Worm (Caenorhabditis elegans) whole organism, L2 larva: Measurements from ENCODE around the gene T28H10.2.

Experiments
- C34F6.9 ChIP-seq: fragments of 150-350 bp; optimal IDR thresholded peaks from 2 replicates; lab custom pipeline; 2014; ENCODE audit warnings: missing biosample characterization, missing genetic modification characterization
- F13H6.1 ChIP-seq: sonication (generic microtip); optimal IDR thresholded peaks from 2 replicates; lab custom pipeline; 2016; ENCODE audit warnings: missing genetic modification characterization, missing compliant biosample characterization
- R02D3.7 ChIP-seq: fragments of 150-350 bp; optimal IDR thresholded peaks from 2 replicates; lab custom pipeline; 2014; ENCODE audit warnings: missing biosample characterization, missing genetic modification characterization
- Y55F3AM.14 ChIP-seq: fragments of 200-800 bp; sonication (Bioruptor generic); optimal IDR thresholded peaks from 2 replicates; lab custom pipeline; 2018; ENCODE audit warnings: mild to moderate bottlenecking, missing genetic modification characterization, missing compliant biosample characterization
- ZK546.5 ChIP-seq: sonication (generic microtip); optimal IDR thresholded peaks from 2 replicates; lab custom pipeline; 2017; ENCODE audit warnings: missing biosample characterization, missing genetic modification characterization
- alr-1 ChIP-seq: fragments of 150-350 bp; optimal IDR thresholded peaks from 2 replicates; lab custom pipeline; 2014; ENCODE audit warnings: missing biosample characterization, missing genetic modification characterization
- aly-2 ChIP-seq: fragments of 150-350 bp; optimal IDR thresholded peaks from 2 replicates; lab custom pipeline; 2014; ENCODE audit warnings: missing biosample characterization, missing genetic modification characterization
- ama-1 ChIP-seq: fragments of 150-350 bp; optimal IDR thresholded peaks from 2 replicates; lab custom pipeline; 2018; ENCODE audit warnings: inconsistent platforms
- blmp-1 ChIP-seq: sonication (generic microtip); optimal IDR thresholded peaks from 2 replicates; lab custom pipeline; 2017; ENCODE audit warnings: missing genetic modification characterization, mild to moderate bottlenecking, missing compliant biosample characterization, antibody characterized with exemption, moderate library complexity; ENCODE audit not compliant: insufficient read depth
- ceh-16 ChIP-seq: fragments of 150-350 bp; optimal IDR thresholded peaks from 2 replicates; lab custom pipeline; 2014; ENCODE audit warnings: missing biosample characterization, missing genetic modification characterization
- ceh-82 ChIP-seq: fragments of 150-350 bp; optimal IDR thresholded peaks from 2 replicates; lab custom pipeline; 2014; ENCODE audit warnings: missing biosample characterization, missing genetic modification characterization
- crh-2 ChIP-seq: sonication (generic microtip); optimal IDR thresholded peaks from 2 replicates; lab custom pipeline; 2017; ENCODE audit warnings: missing biosample characterization, missing genetic modification characterization
- dmd-4 ChIP-seq: sonication (generic microtip); optimal IDR thresholded peaks from 2 replicates; lab custom pipeline; 2017; ENCODE audit warnings: missing biosample characterization, missing genetic modification characterization
- egl-27 ChIP-seq: sonication (generic microtip); optimal IDR thresholded peaks from 3 replicates; lab custom pipeline; 2017; ENCODE audit warnings: missing biosample characterization, missing genetic modification reagents, missing genetic modification characterization
- elt-1 ChIP-seq: fragments of 150-350 bp; optimal IDR thresholded peaks from 2 replicates; lab custom pipeline; 2014; ENCODE audit warnings: missing biosample characterization, missing genetic modification characterization
- elt-3 ChIP-seq: sonication (generic microtip); optimal IDR thresholded peaks from 2 replicates; lab custom pipeline; 2017; ENCODE audit warnings: missing biosample characterization, missing genetic modification characterization
- fos-1 ChIP-seq: fragments of 150-350 bp; optimal IDR thresholded peaks from 2 replicates; lab custom pipeline; 2014; ENCODE audit warnings: missing biosample characterization, missing genetic modification characterization
- gmeb-1 ChIP-seq: fragments of 150-350 bp; optimal IDR thresholded peaks from 2 replicates; lab custom pipeline; 2014; ENCODE audit warnings: missing biosample characterization, missing genetic modification characterization
- lin-11 ChIP-seq: fragments of 150-350 bp; sonication (generic microtip); optimal IDR thresholded peaks from 2 replicates; lab custom pipeline; 2014; ENCODE audit warnings: missing biosample characterization, missing genetic modification characterization, inconsistent platforms, mixed read lengths
- lin-13 ChIP-seq: fragments of 150-350 bp; optimal IDR thresholded peaks from 2 replicates; lab custom pipeline; 2014; ENCODE audit warnings: missing biosample characterization, missing genetic modification reagents, missing genetic modification characterization
- lin-39 ChIP-seq: fragments of 150-350 bp; optimal IDR thresholded peaks from 2 replicates; lab custom pipeline; 2014; ENCODE audit warnings: missing biosample characterization, missing genetic modification reagents, missing genetic modification characterization
- lsy-2 ChIP-seq, 2 experiments: fragments of 150-350 bp in 1 of 2; sonication (generic microtip) in 1 of 2; optimal IDR thresholded peaks; 2 replicates each; lab custom pipeline; 2014 to 2017; ENCODE audit warnings: missing biosample characterization in 2 of 2, missing genetic modification characterization in 2 of 2
- mab-5 ChIP-seq: fragments of 150-350 bp; optimal IDR thresholded peaks from 2 replicates; lab custom pipeline; 2014; ENCODE audit warnings: missing biosample characterization, missing genetic modification characterization
- mbf-1 ChIP-seq: sonication (generic microtip); optimal IDR thresholded peaks from 2 replicates; lab custom pipeline; 2017; ENCODE audit warnings: missing biosample characterization, missing genetic modification characterization
- mdl-1 ChIP-seq, 2 experiments: fragments of 150-350 bp in 1 of 2; sonication (generic microtip) in 1 of 2; optimal IDR thresholded peaks; 2 replicates each; lab custom pipeline; 2017; ENCODE audit warnings: missing biosample characterization in 2 of 2, missing genetic modification characterization in 2 of 2
- nhr-10 ChIP-seq: sonication (generic microtip); optimal IDR thresholded peaks from 2 replicates; lab custom pipeline; 2017; ENCODE audit warnings: missing biosample characterization, missing genetic modification characterization
- nhr-11 ChIP-seq: fragments of 150-350 bp; optimal IDR thresholded peaks from 2 replicates; lab custom pipeline; 2014; ENCODE audit warnings: missing biosample characterization, missing genetic modification characterization
- nhr-12 ChIP-seq: fragments of 150-350 bp; optimal IDR thresholded peaks from 2 replicates; lab custom pipeline; 2014; ENCODE audit warnings: missing biosample characterization, missing genetic modification characterization
- nhr-129 ChIP-seq: fragments of 150-350 bp; optimal IDR thresholded peaks from 2 replicates; lab custom pipeline; 2014; ENCODE audit warnings: missing biosample characterization, missing genetic modification characterization
- nhr-21 ChIP-seq: fragments of 150-350 bp; optimal IDR thresholded peaks from 2 replicates; lab custom pipeline; 2014; ENCODE audit warnings: missing biosample characterization, missing genetic modification characterization
- nhr-237 ChIP-seq: fragments of 150-350 bp; optimal IDR thresholded peaks from 2 replicates; lab custom pipeline; 2014; ENCODE audit warnings: missing biosample characterization, missing genetic modification characterization
- nhr-25 ChIP-seq: fragments of 150-350 bp; sonication (generic microtip); optimal IDR thresholded peaks from 3 replicates; lab custom pipeline; 2014; ENCODE audit warnings: missing biosample characterization, missing genetic modification characterization
- nhr-6 ChIP-seq: fragments of 150-350 bp; optimal IDR thresholded peaks from 2 replicates; lab custom pipeline; 2014; ENCODE audit warnings: missing biosample characterization, missing genetic modification characterization
- nhr-77 ChIP-seq: fragments of 150-350 bp; optimal IDR thresholded peaks from 2 replicates; lab custom pipeline; 2014; ENCODE audit warnings: missing biosample characterization, missing genetic modification characterization
- peb-1 ChIP-seq: fragments of 150-350 bp; optimal IDR thresholded peaks from 2 replicates; lab custom pipeline; 2014; ENCODE audit warnings: missing biosample characterization, missing genetic modification characterization
- sem-4 ChIP-seq: fragments of 150-350 bp; optimal IDR thresholded peaks from 2 replicates; lab custom pipeline; 2014; ENCODE audit warnings: missing biosample characterization, missing genetic modification reagents, missing genetic modification characterization
- skn-1 ChIP-seq: sonication (generic microtip); optimal IDR thresholded peaks from 2 replicates; lab custom pipeline; 2017; ENCODE audit warnings: missing biosample characterization, missing genetic modification characterization
- sma-3 ChIP-seq: sonication (generic microtip); optimal IDR thresholded peaks from 2 replicates; lab custom pipeline; 2016; ENCODE audit warnings: missing genetic modification reagents, missing genetic modification characterization, missing compliant biosample characterization
- sma-9 ChIP-seq, 2 experiments: fragments of 150-350 bp in 1 of 2; sonication (generic microtip) in 1 of 2; optimal IDR thresholded peaks; 2 replicates each; lab custom pipeline; 2014 to 2016; ENCODE audit warnings: missing genetic modification characterization in 2 of 2, mild to moderate bottlenecking in 1 of 2, missing biosample characterization in 1 of 2, missing compliant biosample characterization in 1 of 2, missing genetic modification reagents in 1 of 2, moderate library complexity in 1 of 2
- unc-39 ChIP-seq: fragments of 150-350 bp; optimal IDR thresholded peaks from 2 replicates; lab custom pipeline; 2014; ENCODE audit warnings: missing biosample characterization, missing genetic modification characterization
- unc-62 ChIP-seq: fragments of 150-350 bp; optimal IDR thresholded peaks from 2 replicates; lab custom pipeline; 2014; ENCODE audit warnings: missing biosample characterization, missing genetic modification reagents, missing genetic modification characterization
- zag-1 ChIP-seq: fragments of 150-350 bp; optimal IDR thresholded peaks from 2 replicates; lab custom pipeline; 2014; ENCODE audit warnings: missing biosample characterization, missing genetic modification characterization
- ztf-1 ChIP-seq: fragments of 200-800 bp; sonication (Bioruptor generic); conservative IDR thresholded peaks from 2 replicates; pipeline ENCODE4 v1.3.6; 2022; ENCODE audit warnings: missing genetic modification characterization, missing compliant biosample characterization
- ztf-11 ChIP-seq: sonication (generic microtip); optimal IDR thresholded peaks from 2 replicates; lab custom pipeline; 2017; ENCODE audit warnings: missing biosample characterization, missing genetic modification characterization
- ztf-4 ChIP-seq: fragments of 150-350 bp; optimal IDR thresholded peaks from 2 replicates; lab custom pipeline; 2014; ENCODE audit warnings: missing biosample characterization, missing genetic modification characterization

Gene T28H10.2

ce11 chrV:12497725-12498263, 15.0 kb downstream of the T28H10.2 start, which contains the start of the genes W04D2.4 and rbm-25 (continued):
- TF ChIP-seq blmp-1 (no peak), ceh-16 (no peak), ztf-1 (no peak), nhr-10 (tag; lab: Kevin White, UChicago) (no peak), sma-9 (GFP tag; optimal IDR thresholded peaks at IDR 0.05; lab: Kevin White, UChicago) (peak; percentile 87), sma-9 (tag; optimal IDR thresholded peaks at IDR 0.05; lab: Kevin White, UChicago) (no peak), ZK546.5 (tag; lab: Kevin White, UChicago) (no peak), ztf-4 (tag; lab: Kevin White, UChicago) (peak; percentile 35), nhr-6 (tag; lab: Kevin White, UChicago) (no peak), nhr-21 (tag; lab: Kevin White, UChicago) (peak; percentile 76), lsy-2 (tag; optimal IDR thresholded peaks at IDR 0.05; lab: Kevin White, UChicago) (peak; percentile 87 to 92), mbf-1 (tag; lab: Kevin White, UChicago) (no peak), sem-4 (tag; lab: Kevin White, UChicago) (peak; percentile 67), nhr-25 (peak; percentile 60), gmeb-1 (tag; lab: Kevin White, UChicago) (peak; percentile 87), unc-39 (tag; lab: Kevin White, UChicago) (no peak), nhr-129 (tag; lab: Kevin White, UChicago) (peak; percentile 58)

- TF ChIP-seq nhr-129 (tag; lab: Kevin White, UChicago) (no peak), mdl-1 (tag; optimal IDR thresholded peaks at IDR 0.05; lab: Kevin White, UChicago) (no peak), ztf-1 (no peak), lin-11 (no peak), unc-39 (tag; lab: Kevin White, UChicago) (no peak), nhr-237 (no peak), sma-9 (GFP tag; optimal IDR thresholded peaks at IDR 0.05; lab: Kevin White, UChicago) (no peak), sma-9 (tag; optimal IDR thresholded peaks at IDR 0.05; lab: Kevin White, UChicago) (no peak), ztf-4 (tag; lab: Kevin White, UChicago) (no peak)
Measured at ce11 chrV:12494522-12494921, 18.2 kb downstream of the T28H10.2 start, which contains the start of gene mrps-11. Gene mrps-11, minus strand, starts transcription at chrV:12494622.

- no peak for TF ChIP-seq elt-1 (tag; lab: Kevin White, UChicago)
- peak; percentile 73 for TF ChIP-seq ztf-4 (tag; lab: Kevin White, UChicago)
- no peak for TF ChIP-seq nhr-11 (tag; lab: Kevin White, UChicago)
- TF ChIP-seq nhr-10 (tag; lab: Kevin White, UChicago): peak; percentile 27
- peak; percentile 86 for TF ChIP-seq sma-9 (GFP tag; optimal IDR thresholded peaks at IDR 0.05; lab: Kevin White, UChicago)
- no peak for TF ChIP-seq sma-9 (tag; optimal IDR thresholded peaks at IDR 0.05; lab: Kevin White, UChicago)
- peak; percentile 45 for TF ChIP-seq egl-27
- no peak for TF ChIP-seq blmp-1
- peak; percentile 57 for TF ChIP-seq fos-1 (tag; lab: Kevin White, UChicago)
- peak; percentile 86 for TF ChIP-seq ama-1 (lab: Kevin White, UChicago)
- no peak for TF ChIP-seq alr-1 (tag; lab: Kevin White, UChicago)
- TF ChIP-seq dmd-4: no peak
- TF ChIP-seq C34F6.9 (tag; lab: Kevin White, UChicago): no peak
- peak; percentile 60 for TF ChIP-seq crh-2
- TF ChIP-seq lin-11: no peak
- no peak for TF ChIP-seq lin-39
- TF ChIP-seq unc-39 (tag; lab: Kevin White, UChicago): no peak
- peak; percentile 50 to 83 for TF ChIP-seq mdl-1 (tag; optimal IDR thresholded peaks at IDR 0.05; lab: Kevin White, UChicago)
- TF ChIP-seq F13H6.1: peak; percentile 75
- no peak for TF ChIP-seq aly-2 (tag; lab: Kevin White, UChicago)
- peak; percentile 33 for TF ChIP-seq R02D3.7 (tag; lab: Kevin White, UChicago)
- TF ChIP-seq nhr-12 (tag; lab: Kevin White, UChicago): no peak
- no peak for TF ChIP-seq ZK546.5 (tag; lab: Kevin White, UChicago)
- TF ChIP-seq Y55F3AM.14: no peak
- TF ChIP-seq sem-4 (tag; lab: Kevin White, UChicago): no peak
- TF ChIP-seq ztf-11 (tag; lab: Kevin White, UChicago): no peak
- TF ChIP-seq elt-3 (tag; lab: Kevin White, UChicago): no peak
- TF ChIP-seq ceh-16: peak; percentile 71
- TF ChIP-seq mbf-1 (tag; lab: Kevin White, UChicago): no peak
- TF ChIP-seq zag-1 (tag; lab: Kevin White, UChicago): no peak
- TF ChIP-seq peb-1: no peak
- TF ChIP-seq nhr-237: no peak
- TF ChIP-seq ztf-1: no peak
- peak; percentile 81 for TF ChIP-seq gmeb-1 (tag; lab: Kevin White, UChicago)
- no peak for TF ChIP-seq ceh-82 (tag; lab: Kevin White, UChicago)
- TF ChIP-seq nhr-21 (tag; lab: Kevin White, UChicago): peak; percentile 70
- no peak for TF ChIP-seq nhr-6 (tag; lab: Kevin White, UChicago)
- TF ChIP-seq sma-3 (GFP tag; lab: Kevin White, UChicago): peak; percentile 85
- TF ChIP-seq unc-62 (GFP tag; lab: Kevin White, UChicago): peak; percentile 17
- no peak for TF ChIP-seq skn-1 (tag; lab: Kevin White, UChicago)
- no peak for TF ChIP-seq mab-5 (tag; lab: Kevin White, UChicago)
- TF ChIP-seq nhr-77 (tag; lab: Kevin White, UChicago): no peak
- TF ChIP-seq nhr-129 (tag; lab: Kevin White, UChicago): peak; percentile 59
- TF ChIP-seq lin-13 (GFP tag; lab: Kevin White, UChicago): peak; percentile 81
Measured at ce11 chrV:12491070-12491643, 21.6 kb downstream of the T28H10.2 start.
